Worm (Caenorhabditis elegans) whole organism, L3 larva: ENCODE data around the gene srsx-26.
A peak's percentile ranks its signal among the peaks of the same experiment; 100 is the strongest.

ENCODE experiments used
- R02D3.7 ChIP-seq: fragments of 150-350 bp; optimal IDR thresholded peaks from 2 replicates; lab custom pipeline; 2014; ENCODE audit warnings: missing biosample characterization, missing genetic modification characterization
- ZK546.5 ChIP-seq: sonication (generic microtip); optimal IDR thresholded peaks from 2 replicates; lab custom pipeline; 2017; ENCODE audit warnings: missing biosample characterization, missing genetic modification characterization
- aly-2 ChIP-seq: fragments of 150-350 bp; optimal IDR thresholded peaks from 2 replicates; lab custom pipeline; 2014; ENCODE audit warnings: missing biosample characterization, missing genetic modification characterization
- ama-1 ChIP-seq: fragments of 150-350 bp; optimal IDR thresholded peaks from 2 replicates; lab custom pipeline; 2018
- daf-12 ChIP-seq: fragments of 150-350 bp; optimal IDR thresholded peaks from 2 replicates; lab custom pipeline; 2014; ENCODE audit warnings: missing biosample characterization, missing genetic modification reagents, missing genetic modification characterization
- egl-27 ChIP-seq: sonication (generic microtip); optimal IDR thresholded peaks from 4 replicates; lab custom pipeline; 2017; ENCODE audit warnings: missing biosample characterization, missing genetic modification reagents, missing genetic modification characterization
- egl-5 ChIP-seq: fragments of 150-350 bp; optimal IDR thresholded peaks from 2 replicates; lab custom pipeline; 2017; ENCODE audit warnings: missing biosample characterization, missing genetic modification reagents, missing genetic modification characterization, inconsistent platforms
- elt-1 ChIP-seq: fragments of 150-350 bp; optimal IDR thresholded peaks from 2 replicates; lab custom pipeline; 2014; ENCODE audit warnings: missing biosample characterization, missing genetic modification characterization
- elt-2 ChIP-seq: sonication (generic microtip); optimal IDR thresholded peaks from 2 replicates; lab custom pipeline; 2016; ENCODE audit warnings: missing genetic modification reagents, mild to moderate bottlenecking, missing genetic modification characterization, missing compliant biosample characterization
- elt-3 ChIP-seq, 3 experiments: fragments of 150-350 bp in 1 of 3; sonication (generic microtip) in 2 of 3; optimal IDR thresholded peaks; 2 replicates in 2 of 3; 4 replicates in 1 of 3; lab custom pipeline; 2014 to 2017; ENCODE audit warnings: missing biosample characterization in 3 of 3, missing genetic modification characterization in 3 of 3
- eor-1 ChIP-seq, 2 experiments: fragments of 150-350 bp; optimal IDR thresholded peaks; 2 replicates each; lab custom pipeline; 2014 to 2018; ENCODE audit warnings: missing biosample characterization in 2 of 2, missing genetic modification characterization in 2 of 2
- hmg-11 ChIP-seq: sonication (generic microtip); optimal IDR thresholded peaks from 2 replicates; lab custom pipeline; 2016; ENCODE audit warnings: missing genetic modification characterization, missing compliant biosample characterization
- jun-1 ChIP-seq: fragments of 150-350 bp; optimal IDR thresholded peaks from 2 replicates; lab custom pipeline; 2014; ENCODE audit warnings: missing biosample characterization, missing genetic modification reagents, missing genetic modification characterization
- lin-15B ChIP-seq: fragments of 150-350 bp; optimal IDR thresholded peaks from 2 replicates; lab custom pipeline; 2014; ENCODE audit warnings: missing biosample characterization, missing genetic modification characterization
- lin-39 ChIP-seq: fragments of 150-350 bp; optimal IDR thresholded peaks from 2 replicates; lab custom pipeline; 2018; ENCODE audit warnings: missing biosample characterization, missing genetic modification reagents, missing genetic modification characterization
- mdl-1 ChIP-seq: fragments of 150-350 bp; optimal IDR thresholded peaks from 2 replicates; lab custom pipeline; 2014; ENCODE audit warnings: missing biosample characterization, missing genetic modification characterization
- mml-1 ChIP-seq: fragments of 150-350 bp; sonication (generic microtip); optimal IDR thresholded peaks from 3 replicates; lab custom pipeline; 2014; ENCODE audit warnings: missing biosample characterization, missing genetic modification characterization
- nhr-23 ChIP-seq: fragments of 150-350 bp; optimal IDR thresholded peaks from 2 replicates; lab custom pipeline; 2014; ENCODE audit warnings: missing biosample characterization, missing genetic modification reagents, missing genetic modification characterization
- nhr-237 ChIP-seq: fragments of 150-350 bp; optimal IDR thresholded peaks from 2 replicates; lab custom pipeline; 2014; ENCODE audit warnings: missing biosample characterization, missing genetic modification characterization
- nhr-25 ChIP-seq: sonication (generic microtip); optimal IDR thresholded peaks from 2 replicates; lab custom pipeline; 2017; ENCODE audit warnings: missing biosample characterization, missing genetic modification characterization
- nhr-43 ChIP-seq: sonication (generic microtip); optimal IDR thresholded peaks from 2 replicates; lab custom pipeline; 2016; ENCODE audit warnings: mild to moderate bottlenecking, missing genetic modification characterization, missing compliant biosample characterization; ENCODE audit not compliant: poor library complexity, severe bottlenecking
- nhr-67 ChIP-seq: fragments of 150-350 bp; optimal IDR thresholded peaks from 2 replicates; lab custom pipeline; 2014; ENCODE audit warnings: missing biosample characterization, missing genetic modification characterization
- pha-4 ChIP-seq: fragments of 150-350 bp; optimal IDR thresholded peaks from 2 replicates; lab custom pipeline; 2014; ENCODE audit warnings: missing biosample characterization, missing genetic modification reagents, missing genetic modification characterization
- pqm-1 ChIP-seq: fragments of 150-350 bp; optimal IDR thresholded peaks from 2 replicates; lab custom pipeline; 2017; ENCODE audit warnings: missing biosample characterization, missing genetic modification characterization, inconsistent platforms
- sea-2 ChIP-seq: fragments of 150-350 bp; sonication (generic microtip); optimal IDR thresholded peaks from 4 replicates; lab custom pipeline; 2014; ENCODE audit warnings: missing biosample characterization, missing genetic modification reagents, missing genetic modification characterization
- tbx-2 ChIP-seq: sonication (generic microtip); optimal IDR thresholded peaks from 2 replicates; lab custom pipeline; 2016; ENCODE audit warnings: mild to moderate bottlenecking, missing genetic modification characterization, missing compliant biosample characterization
- unc-39 ChIP-seq: sonication (generic microtip); optimal IDR thresholded peaks from 4 replicates; lab custom pipeline; 2017; ENCODE audit warnings: missing biosample characterization, missing genetic modification characterization
- ztf-4 ChIP-seq: fragments of 150-350 bp; optimal IDR thresholded peaks from 2 replicates; lab custom pipeline; 2014; ENCODE audit warnings: missing biosample characterization, missing genetic modification characterization

Gene srsx-26

ce11 chrV:10117465-10117864, 31.0 kb upstream of the srsx-26 start, which contains the start of gene C08B6.5:
C08B6.5 (plus strand) TSS chrV:10117765.
- TF ChIP-seq egl-27 (tag; lab: Kevin White, UChicago) (no peak), pqm-1 (tag; lab: Kevin White, UChicago) (no peak), egl-5 (tag; lab: Kevin White, UChicago) (no peak), elt-2 (no peak), hmg-11 (tag; lab: Kevin White, UChicago) (no peak)
- TF ChIP-seq, all 47 proteins: peak for 0

ce11 chrV:10120898-10121297, 27.6 kb upstream of the srsx-26 start, which contains the start of gene srxa-18:
srxa-18 (minus strand) TSS chrV:10120997.
- TF ChIP-seq nhr-237 (tag; lab: Kevin White, UChicago) (no peak), elt-1 (no peak), ztf-4 (tag; lab: Kevin White, UChicago) (no peak)

ce11 chrV:10122670-10123069, 25.8 kb upstream of the srsx-26 start, which contains the start of gene srxa-19:
srxa-19 (minus strand) TSS chrV:10122770.
- TF ChIP-seq lin-15B (no peak), ZK546.5 (tag; lab: Kevin White, UChicago) (no peak), mdl-1 (tag; lab: Kevin White, UChicago) (no peak), nhr-67 (no peak), lin-39 (tag; lab: Kevin White, UChicago) (no peak), hmg-11 (tag; lab: Kevin White, UChicago) (no peak), egl-5 (tag; lab: Kevin White, UChicago) (no peak), daf-12 (no peak), elt-3 (tag; optimal IDR thresholded peaks at IDR 0.05; lab: Kevin White, UChicago) (no peak), sea-2 (GFP tag; lab: Kevin White, UChicago) (no peak), unc-39 (tag; lab: Kevin White, UChicago) (no peak), eor-1 (tag; optimal IDR thresholded peaks at IDR 0.05; lab: Kevin White, UChicago) (no peak), nhr-25 (no peak)

ce11 chrV:10123324-10123723, 25.1 kb upstream of the srsx-26 start, which contains the start of gene C08B6.6:
C08B6.6 (plus strand) TSS chrV:10123624.
- TF ChIP-seq hmg-11 (tag; lab: Kevin White, UChicago) (no peak), ztf-4 (tag; lab: Kevin White, UChicago) (no peak), mdl-1 (tag; lab: Kevin White, UChicago) (no peak), nhr-67 (no peak), pha-4 (tag; lab: Kevin White, UChicago) (no peak), tbx-2 (tag; lab: Kevin White, UChicago) (no peak), elt-3 (tag; optimal IDR thresholded peaks at IDR 0.05; lab: Kevin White, UChicago) (no peak), mml-1 (tag; lab: Kevin White, UChicago) (no peak), aly-2 (tag; lab: Kevin White, UChicago) (no peak), lin-39 (tag; lab: Kevin White, UChicago) (no peak), jun-1 (tag; lab: Kevin White, UChicago) (no peak), R02D3.7 (no peak)

- peak; percentile 68 for TF ChIP-seq elt-2
- no peak for TF ChIP-seq elt-3 (tag; optimal IDR thresholded peaks at IDR 0.05; lab: Kevin White, UChicago)
- TF ChIP-seq ama-1 (lab: Kevin White, UChicago): no peak
These were observed 23.5 kb upstream of the srsx-26 start, which contains the start of gene C08B6.10 for ce11 chrV:10124799-10125548. C08B6.10 (plus strand) TSS chrV:10125498.

- no peak for TF ChIP-seq nhr-25
- TF ChIP-seq elt-3 (tag; optimal IDR thresholded peaks at IDR 0.05; lab: Kevin White, UChicago): no peak
- no peak for TF ChIP-seq mml-1 (tag; lab: Kevin White, UChicago)
- no peak for TF ChIP-seq lin-15B
- TF ChIP-seq R02D3.7: no peak
- TF ChIP-seq nhr-43: no peak
- no peak for TF ChIP-seq egl-27 (tag; lab: Kevin White, UChicago)
- no peak for TF ChIP-seq unc-39 (tag; lab: Kevin White, UChicago)
These were observed 18.3 kb upstream of the srsx-26 start, which contains the start of gene aos-1 for ce11 chrV:10130195-10130594. aos-1 (minus strand) TSS chrV:10130295.

ce11 chrV:10133277-10133676, 15.2 kb upstream of the srsx-26 start:
- TF ChIP-seq daf-12: no peak
- TF ChIP-seq nhr-23: peak; percentile 23
